Fruit fly (Drosophila melanogaster) whole organism, embryonic: ENCODE data around the gene CG46439.
A peak's percentile ranks its signal among the peaks of the same experiment; 100 is the strongest.

Source experiments
- Atf6 ChIP-seq: fragments of 200-800 bp; sonication (Bioruptor generic); IDR thresholded peaks from 2 replicates; pipeline ENCODE4 v1.3.6; 2022; ENCODE audit warnings: missing biosample characterization, missing genetic modification characterization
- Bgb ChIP-seq: fragments of 200-800 bp; sonication (Bioruptor generic); IDR thresholded peaks from 2 replicates; pipeline ENCODE4 v1.3.6; 2022; ENCODE audit warnings: missing biosample characterization, missing genetic modification characterization; ENCODE audit not compliant: partially characterized antibody
- CG10147 ChIP-seq: fragments of 200-800 bp; sonication (Bioruptor generic); optimal IDR thresholded peaks from 2 replicates; lab custom pipeline; 2019; ENCODE audit warnings: missing biosample characterization, mild to moderate bottlenecking, missing genetic modification characterization, moderate library complexity
- CG10431 ChIP-seq: fragments of 200-800 bp; sonication (Bioruptor generic); optimal IDR thresholded peaks from 3 replicates; lab custom pipeline; 2018; ENCODE audit warnings: missing biosample characterization, mild to moderate bottlenecking, missing genetic modification characterization
- CG11456 ChIP-seq: fragments of 200-800 bp; sonication (Bioruptor generic); IDR thresholded peaks from 3 replicates; pipeline ENCODE4 v1.3.6; 2022; ENCODE audit warnings: missing biosample characterization, missing genetic modification characterization
- CG13123 ChIP-seq: fragments of 200-800 bp; sonication (Bioruptor generic); optimal IDR thresholded peaks from 2 replicates; lab custom pipeline; 2016; ENCODE audit warnings: missing biosample characterization, missing genetic modification characterization
- CG16815 ChIP-seq: fragments of 200-800 bp; sonication (Bioruptor generic); optimal IDR thresholded peaks from 3 replicates; lab custom pipeline; 2017; ENCODE audit warnings: missing biosample characterization, mild to moderate bottlenecking, missing genetic modification characterization
- CG17829 ChIP-seq: fragments of 200-800 bp; optimal IDR thresholded peaks from 2 replicates; lab custom pipeline; 2019; ENCODE audit warnings: missing biosample characterization, mild to moderate bottlenecking, missing genetic modification characterization, moderate library complexity
- CG1832 ChIP-seq: fragments of 200-800 bp; sonication (Bioruptor generic); optimal IDR thresholded peaks from 2 replicates; lab custom pipeline; 2017; ENCODE audit warnings: missing biosample characterization, mild to moderate bottlenecking, missing genetic modification characterization, inconsistent platforms
- CG2116 ChIP-seq: fragments of 200-800 bp; sonication (Bioruptor generic); optimal IDR thresholded peaks from 3 replicates; lab custom pipeline; 2018; ENCODE audit warnings: missing biosample characterization, mild to moderate bottlenecking, missing genetic modification characterization
- CG30431 ChIP-seq: fragments of 200-800 bp; sonication (Bioruptor generic); optimal IDR thresholded peaks from 2 replicates; lab custom pipeline; 2017; ENCODE audit warnings: missing biosample characterization, missing genetic modification characterization
- CG34376 ChIP-seq: fragments of 200-800 bp; sonication (Bioruptor generic); optimal IDR thresholded peaks from 2 replicates; lab custom pipeline; 2018; ENCODE audit warnings: missing biosample characterization, mild to moderate bottlenecking, missing genetic modification characterization
- CG4360 ChIP-seq: fragments of 200-800 bp; sonication (Bioruptor generic); IDR thresholded peaks from 2 replicates; pipeline ENCODE4 v1.3.6; 2022; ENCODE audit warnings: missing biosample characterization, missing genetic modification characterization
- CG43689 ChIP-seq: fragments of 200-800 bp; sonication (Bioruptor generic); IDR thresholded peaks from 2 replicates; pipeline ENCODE4 v1.3.6; 2022; ENCODE audit warnings: missing biosample characterization, missing genetic modification characterization
- CG6654 ChIP-seq: fragments of 200-800 bp; sonication (Bioruptor generic); optimal IDR thresholded peaks from 2 replicates; lab custom pipeline; 2017; ENCODE audit warnings: missing biosample characterization, mild to moderate bottlenecking, missing genetic modification characterization
- CG6791 ChIP-seq: fragments of 200-800 bp; sonication (Bioruptor generic); IDR thresholded peaks from 3 replicates; pipeline ENCODE4 v1.3.6; 2022; ENCODE audit warnings: missing biosample characterization, missing genetic modification characterization; ENCODE audit not compliant: partially characterized antibody
- CG6854 ChIP-seq: fragments of 200-800 bp; sonication (Bioruptor generic); optimal IDR thresholded peaks from 3 replicates; lab custom pipeline; 2017; ENCODE audit warnings: missing biosample characterization, mild to moderate bottlenecking, missing genetic modification characterization
- CG7928 ChIP-seq: fragments of 200-800 bp; sonication (Bioruptor generic); optimal IDR thresholded peaks from 2 replicates; lab custom pipeline; 2017; ENCODE audit warnings: missing biosample characterization, mild to moderate bottlenecking, missing genetic modification characterization
- CG8359 ChIP-seq: fragments of 200-800 bp; sonication (Bioruptor generic); optimal IDR thresholded peaks from 2 replicates; lab custom pipeline; 2017; ENCODE audit warnings: missing biosample characterization, mild to moderate bottlenecking, missing genetic modification characterization, borderline replicate concordance
- CG9817 ChIP-seq: fragments of 200-800 bp; sonication (Bioruptor generic); optimal IDR thresholded peaks from 2 replicates; lab custom pipeline; 2018; ENCODE audit warnings: missing biosample characterization, mild to moderate bottlenecking, missing genetic modification characterization, moderate library complexity
- CG9876 ChIP-seq: fragments of 200-800 bp; sonication (Bioruptor generic); optimal IDR thresholded peaks from 2 replicates; lab custom pipeline; 2016; ENCODE audit warnings: missing biosample characterization, missing genetic modification characterization
- Dip3 ChIP-seq: fragments of 200-800 bp; sonication (Bioruptor generic); optimal IDR thresholded peaks from 3 replicates; lab custom pipeline; 2016; ENCODE audit warnings: missing biosample characterization, missing genetic modification characterization
- E2f2 ChIP-seq: fragments of 200-800 bp; sonication (Bioruptor generic); IDR thresholded peaks from 2 replicates; pipeline ENCODE4 v1.3.6; 2022; ENCODE audit warnings: missing biosample characterization, missing genetic modification characterization
- Elba2 ChIP-seq: fragments of 200-800 bp; sonication (Bioruptor generic); optimal IDR thresholded peaks from 3 replicates; lab custom pipeline; 2016; ENCODE audit warnings: missing biosample characterization, missing genetic modification characterization
- HmgD ChIP-seq: fragments of 200-800 bp; sonication (Bioruptor generic); optimal IDR thresholded peaks from 3 replicates; lab custom pipeline; 2016; ENCODE audit warnings: missing biosample characterization, missing genetic modification characterization
- Med ChIP-seq: fragments of 200-800 bp; sonication (Bioruptor generic); peaks from one replicate; lab custom pipeline; 2016; ENCODE audit warnings: missing biosample characterization, missing genetic modification characterization, mild to moderate bottlenecking, inconsistent platforms, moderate library complexity
- NC2α ChIP-seq: fragments of 200-800 bp; sonication (Bioruptor generic); optimal IDR thresholded peaks from 2 replicates; lab custom pipeline; 2016; ENCODE audit warnings: missing biosample characterization, missing genetic modification characterization
- Nf-YA ChIP-seq: fragments of 200-800 bp; sonication (Bioruptor generic); IDR thresholded peaks from 2 replicates; pipeline ENCODE4 v1.3.6; 2022; ENCODE audit warnings: missing biosample characterization, missing genetic modification characterization
- Trl ChIP-seq, 3 experiments: fragments of >200 bp in 2 of 3; fragments of 200-800 bp in 1 of 3; sonication (Bioruptor generic) in 1 of 3; optimal IDR thresholded peaks; 2 replicates in 1 of 3; 3 replicates in 2 of 3; lab custom pipeline; 2016 to 2017; ENCODE audit warnings: missing biosample characterization in 1 of 3, missing genetic modification characterization in 1 of 3
- bcd ChIP-seq: fragments of 200-800 bp; sonication (Bioruptor generic); optimal IDR thresholded peaks from 2 replicates; lab custom pipeline; 2017; ENCODE audit warnings: missing biosample characterization, mild to moderate bottlenecking, missing genetic modification characterization
- chinmo ChIP-seq: fragments of 200-800 bp; sonication (Bioruptor generic); IDR thresholded peaks from 4 replicates; pipeline ENCODE4 v1.3.6; 2022; ENCODE audit warnings: missing biosample characterization, missing genetic modification characterization; ENCODE audit not compliant: partially characterized antibody
- chm ChIP-seq: fragments of 200-800 bp; sonication (Bioruptor generic); IDR thresholded peaks from 2 replicates; pipeline ENCODE4 v1.3.6; 2022; ENCODE audit warnings: missing biosample characterization, missing genetic modification characterization
- crol ChIP-seq: fragments of 200-800 bp; sonication (Bioruptor generic); IDR thresholded peaks from 2 replicates; pipeline ENCODE4 v1.3.6; 2022; ENCODE audit warnings: missing biosample characterization, missing genetic modification characterization
- da ChIP-seq: fragments of 200-800 bp; sonication (Bioruptor generic); optimal IDR thresholded peaks from 2 replicates; lab custom pipeline; 2016; ENCODE audit warnings: missing biosample characterization, missing genetic modification characterization
- eyg ChIP-seq: fragments of 200-800 bp; sonication (Bioruptor generic); optimal IDR thresholded peaks from 3 replicates; lab custom pipeline; 2016; ENCODE audit warnings: missing biosample characterization, missing genetic modification characterization
- gsb-n ChIP-seq: fragments of 200-800 bp; sonication (Bioruptor generic); optimal IDR thresholded peaks from 3 replicates; lab custom pipeline; 2018; ENCODE audit warnings: missing biosample characterization, mild to moderate bottlenecking, missing genetic modification characterization
- lmd ChIP-seq: fragments of 200-800 bp; sonication (Bioruptor generic); IDR thresholded peaks from 2 replicates; pipeline ENCODE4 v1.3.6; 2022; ENCODE audit warnings: missing biosample characterization, missing genetic modification characterization
- maf-S ChIP-seq: fragments of 200-800 bp; sonication (Bioruptor generic); optimal IDR thresholded peaks from 2 replicates; lab custom pipeline; 2016; ENCODE audit warnings: missing biosample characterization, missing genetic modification characterization
- nom ChIP-seq: fragments of 200-800 bp; sonication (Bioruptor generic); optimal IDR thresholded peaks from 2 replicates; lab custom pipeline; 2017; ENCODE audit warnings: missing biosample characterization, missing genetic modification characterization, mild to moderate bottlenecking, moderate library complexity, missing genetic modification reagents
- scrt ChIP-seq: fragments of 200-800 bp; sonication (Bioruptor generic); optimal IDR thresholded peaks from 2 replicates; lab custom pipeline; 2018; ENCODE audit warnings: missing biosample characterization, mild to moderate bottlenecking, missing genetic modification characterization, moderate library complexity
- sd ChIP-seq: fragments of 200-800 bp; sonication (Bioruptor generic); optimal IDR thresholded peaks from 3 replicates; lab custom pipeline; 2018; ENCODE audit warnings: missing biosample characterization, mild to moderate bottlenecking, missing genetic modification characterization, moderate library complexity
- slbo ChIP-seq: fragments of 200-800 bp; sonication (Bioruptor generic); IDR thresholded peaks from 2 replicates; pipeline ENCODE4 v1.3.6; 2022; ENCODE audit warnings: missing biosample characterization, missing genetic modification characterization
- sna ChIP-seq: fragments of 200-800 bp; sonication (Bioruptor generic); IDR thresholded peaks from 2 replicates; pipeline ENCODE4 v1.3.6; 2022; ENCODE audit warnings: missing biosample characterization, missing genetic modification characterization; ENCODE audit not compliant: partially characterized antibody
- tup ChIP-seq: fragments of 200-800 bp; sonication (Bioruptor generic); optimal IDR thresholded peaks from 2 replicates; lab custom pipeline; 2016; ENCODE audit warnings: missing biosample characterization, mild to moderate bottlenecking, missing genetic modification characterization, moderate library complexity
- twi ChIP-seq: fragments of 200-800 bp; optimal IDR thresholded peaks from 2 replicates; lab custom pipeline; 2019; ENCODE audit warnings: missing biosample characterization, mild to moderate bottlenecking, missing genetic modification characterization, moderate library complexity
- vnd ChIP-seq: fragments of 200-800 bp; sonication (Bioruptor generic); IDR thresholded peaks from 3 replicates; pipeline ENCODE4 v1.3.6; 2022; ENCODE audit warnings: missing biosample characterization, missing genetic modification characterization; ENCODE audit not compliant: partially characterized antibody
- vvl ChIP-seq: fragments of 200-800 bp; sonication (Bioruptor generic); IDR thresholded peaks from 2 replicates; pipeline ENCODE4 v1.3.6; 2022; ENCODE audit warnings: missing biosample characterization, missing genetic modification characterization
- yki ChIP-seq: fragments of >200 bp; optimal IDR thresholded peaks from 3 replicates; lab custom pipeline; 2018
- zf30C ChIP-seq: fragments of 200-800 bp; sonication (Bioruptor generic); optimal IDR thresholded peaks from 3 replicates; lab custom pipeline; 2018; ENCODE audit warnings: missing biosample characterization, mild to moderate bottlenecking, missing genetic modification characterization

CG46439 gene

DNA sequence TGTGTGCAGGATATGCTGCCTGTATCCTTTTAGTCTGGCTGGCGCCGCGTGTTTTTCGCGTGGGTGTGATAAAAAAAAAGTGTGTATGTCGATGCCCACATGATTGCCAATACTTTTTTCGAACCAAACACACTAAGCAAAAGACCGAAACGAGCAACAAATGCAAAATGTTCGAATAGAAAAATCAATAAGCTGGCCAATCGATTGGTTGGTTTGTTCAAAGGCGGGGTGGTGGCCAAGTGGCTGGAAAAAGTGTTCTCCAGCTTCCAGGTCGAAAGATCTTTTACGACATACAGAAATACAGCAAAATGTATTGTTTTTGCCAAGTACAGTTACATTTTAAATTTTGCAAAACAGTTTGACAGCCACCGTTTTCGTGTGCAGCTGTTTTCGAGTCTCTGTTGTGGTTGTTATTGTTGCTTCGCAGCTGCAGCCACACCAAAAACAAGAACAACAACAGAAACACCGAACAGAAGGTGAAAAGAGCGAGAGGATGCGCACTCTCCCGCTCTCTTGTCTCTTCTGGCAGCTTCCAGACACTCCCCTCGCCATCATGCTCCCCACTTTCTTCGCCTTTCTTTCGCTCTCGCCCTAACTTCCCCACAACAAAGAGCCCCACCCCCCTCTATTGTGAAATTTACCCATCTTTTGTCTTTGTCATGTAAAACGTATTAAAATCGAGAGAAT, 27.7 kb upstream of the CG46439 start (continued):
- TF ChIP-seq CG2116 (GFP tag; lab: Kevin White, UChicago) (no peak), vnd (no peak), twi (tag; lab: Kevin White, UChicago) (no peak), yki (lab: Kevin White, UChicago) (peak; percentile 72), E2f2 (GFP tag; lab: Robert Waterston, UW) (no peak), Med (GFP tag; lab: Kevin White, UChicago) (peak; percentile 3), bcd (GFP tag; lab: Kevin White, UChicago) (no peak), CG4360 (peak; percentile 84), CG16815 (no peak), da (peak; percentile 31), CG6654 (peak; percentile 96), CG6791 (GFP tag; lab: Robert Waterston, UW) (no peak), CG10431 (GFP tag; lab: Kevin White, UChicago) (peak; percentile 49), slbo (GFP tag; lab: Robert Waterston, UW) (no peak), crol (peak; percentile 96), sd (peak; percentile 25), CG6854 (GFP tag; lab: Kevin White, UChicago) (no peak), scrt (peak; percentile 22), CG1832 (peak; percentile 48), CG10147 (GFP tag; lab: Kevin White, UChicago) (no peak), Trl (optimal IDR thresholded peaks at IDR 0.05; lab: Kevin White, UChicago) (peak; percentile 71 to 88), Trl (GFP tag; optimal IDR thresholded peaks at IDR 0.05; lab: Kevin White, UChicago) (no peak), nom (GFP tag; lab: Kevin White, UChicago) (peak; percentile 41), Bgb (GFP tag; lab: Robert Waterston, UW) (no peak)
- TF ChIP-seq, all 482 proteins: peak for 25

DNA sequence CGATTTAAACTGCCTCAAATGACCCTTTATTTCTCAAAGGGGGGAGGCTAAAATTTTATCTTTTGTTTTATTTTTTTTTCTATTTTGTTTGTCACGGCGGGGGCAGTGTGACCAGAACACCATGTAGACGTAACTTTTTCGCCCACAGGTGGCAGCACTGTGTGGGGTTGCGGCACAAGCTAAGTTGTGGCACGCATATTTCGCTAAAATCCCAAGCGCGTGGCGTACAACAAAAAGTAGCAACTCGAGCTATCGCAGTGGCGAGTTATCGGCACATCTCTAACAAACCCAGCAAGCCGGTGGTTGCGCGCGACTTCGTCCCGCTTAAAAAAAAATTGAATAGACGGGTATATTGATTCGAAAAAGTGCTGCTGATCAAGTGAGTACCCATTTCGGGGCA, 27.0 kb upstream of the CG46439 start, which contains the start of the genes Ufd1 and NaPi-III:
TSS of gene Ufd1 (minus strand) at position 129 of the 400 bp plus-strand sequence.
TSS of gene NaPi-III (plus strand) at position 261 of the 400 bp plus-strand sequence.
- TF ChIP-seq Atf6 (GFP tag; lab: Robert Waterston, UW) (0 out of 2 replicates have a peak, but pooled peaks have one; percentile 16), HmgD (GFP tag; lab: Kevin White, UChicago) (peak; percentile 94), CG4360 (peak; percentile 82), Nf-YA (GFP tag; lab: Robert Waterston, UW) (no peak), zf30C (GFP tag; lab: Kevin White, UChicago) (peak; percentile 26), gsb-n (tag; lab: Kevin White, UChicago) (peak; percentile 9), CG17829 (tag; lab: Kevin White, UChicago) (peak; percentile 71), chm (GFP tag; lab: Robert Waterston, UW) (peak; percentile 54; the same call in 1 of the 2 replicates), CG7928 (GFP tag; lab: Kevin White, UChicago) (peak; percentile 40), lmd (GFP tag; lab: Robert Waterston, UW) (peak; percentile 20; the same call in 1 of the 2 replicates), CG43689 (GFP tag; lab: Robert Waterston, UW) (no peak), CG8359 (GFP tag; lab: Kevin White, UChicago) (no peak), CG13123 (GFP tag; lab: Kevin White, UChicago) (no peak), CG34376 (no peak), CG9876 (GFP tag; lab: Kevin White, UChicago) (peak; percentile 47), eyg (peak; percentile 71), NC2α (GFP tag; lab: Kevin White, UChicago) (no peak), sna (GFP tag; lab: Robert Waterston, UW) (peak; percentile 73; the same call in 1 of the 2 replicates), tup (GFP tag; lab: Kevin White, UChicago) (no peak), CG9817 (tag; lab: Kevin White, UChicago) (peak; percentile 15), CG30431 (GFP tag; lab: Kevin White, UChicago) (no peak), vvl (peak; percentile 59; the same call in 1 of the 2 replicates), da (peak; percentile 39), chinmo (GFP tag; lab: Robert Waterston, UW) (peak; percentile 73; the same call in 1 of the 4 replicates), Dip3 (GFP tag; lab: Kevin White, UChicago) (no peak), Elba2 (peak; percentile 74), CG11456 (GFP tag; lab: Robert Waterston, UW) (peak; percentile 75; the same call in 2 of the 3 replicates), maf-S (peak; percentile 35)
